Worm (Caenorhabditis elegans) whole organism, L1 larva: ENCODE data around the gene F29B9.8.
A peak's percentile ranks its signal among the peaks of the same experiment; 100 is the strongest.

ENCODE experiments used
- C16A3.4 ChIP-seq: fragments of 150-350 bp; optimal IDR thresholded peaks from 2 replicates; lab custom pipeline; 2014; ENCODE audit warnings: missing biosample characterization, missing genetic modification characterization
- C34B4.2 ChIP-seq: sonication (generic microtip); optimal IDR thresholded peaks from 2 replicates; lab custom pipeline; 2017; ENCODE audit warnings: mild to moderate bottlenecking, missing genetic modification characterization, missing compliant biosample characterization
- F16B12.6 ChIP-seq: fragments of 150-350 bp; optimal IDR thresholded peaks from 2 replicates; lab custom pipeline; 2014; ENCODE audit warnings: missing biosample characterization, missing genetic modification characterization
- alr-1 ChIP-seq: fragments of 200-800 bp; sonication (Bioruptor generic); optimal IDR thresholded peaks from 2 replicates; lab custom pipeline; 2018; ENCODE audit warnings: borderline replicate concordance, mild to moderate bottlenecking, missing genetic modification characterization, missing compliant biosample characterization
- ama-1 ChIP-seq: fragments of 150-350 bp; optimal IDR thresholded peaks from 2 replicates; lab custom pipeline; 2014
- blmp-1 ChIP-seq: fragments of 150-350 bp; optimal IDR thresholded peaks from 2 replicates; lab custom pipeline; 2014; ENCODE audit warnings: missing biosample characterization, missing genetic modification characterization
- ceh-63 ChIP-seq: fragments of 200-800 bp; sonication (Bioruptor generic); optimal IDR thresholded peaks from 2 replicates; lab custom pipeline; 2018; ENCODE audit warnings: mild to moderate bottlenecking, missing genetic modification characterization, missing compliant biosample characterization
- ceh-8 ChIP-seq: fragments of 200-800 bp; sonication (Bioruptor generic); optimal IDR thresholded peaks from 2 replicates; lab custom pipeline; 2018; ENCODE audit warnings: mild to moderate bottlenecking, missing genetic modification characterization, moderate library complexity, missing compliant biosample characterization
- ceh-88 ChIP-seq: fragments of 200-800 bp; sonication (Bioruptor generic); IDR thresholded peaks from 2 replicates; pipeline ENCODE4 v1.3.6; 2022; ENCODE audit warnings: missing genetic modification characterization, missing compliant biosample characterization
- ceh-90 ChIP-seq: sonication (generic microtip); optimal IDR thresholded peaks from 2 replicates; lab custom pipeline; 2016; ENCODE audit warnings: missing genetic modification characterization, missing compliant biosample characterization
- ces-1 ChIP-seq: fragments of 150-350 bp; optimal IDR thresholded peaks from 2 replicates; lab custom pipeline; 2014; ENCODE audit warnings: missing biosample characterization, missing genetic modification reagents, missing genetic modification characterization
- efl-1 ChIP-seq, 4 experiments: fragments of 150-350 bp; optimal IDR thresholded peaks in 3 of 4; peaks in 1 of 4; 1 replicate in 1 of 4; 2 replicates in 3 of 4; lab custom pipeline; 2014; ENCODE audit warnings: missing biosample characterization in 2 of 4, missing genetic modification characterization in 2 of 4, missing genetic modification reagents in 2 of 4
- egl-27 ChIP-seq, 2 experiments: fragments of 150-350 bp in 1 of 2; sonication (generic microtip); optimal IDR thresholded peaks; 3 replicates each; lab custom pipeline; 2017 to 2018; ENCODE audit warnings: missing biosample characterization in 2 of 2, missing genetic modification characterization in 2 of 2, missing genetic modification reagents in 2 of 2
- elt-2 ChIP-seq: sonication (generic microtip); optimal IDR thresholded peaks from 2 replicates; lab custom pipeline; 2016; ENCODE audit warnings: missing genetic modification characterization, mild to moderate bottlenecking, inconsistent platforms, missing compliant biosample characterization, missing genetic modification reagents
- fkh-10 ChIP-seq: sonication (generic microtip); optimal IDR thresholded peaks from 2 replicates; lab custom pipeline; 2017; ENCODE audit warnings: missing biosample characterization, missing genetic modification reagents, missing genetic modification characterization
- fkh-8 ChIP-seq: sonication (generic microtip); optimal IDR thresholded peaks from 2 replicates; lab custom pipeline; 2016; ENCODE audit warnings: mild to moderate bottlenecking, missing genetic modification characterization, missing compliant biosample characterization
- grh-1 ChIP-seq: fragments of 200-800 bp; sonication (Bioruptor generic); IDR thresholded peaks from 2 replicates; pipeline ENCODE4 v1.3.6; 2022; ENCODE audit warnings: missing genetic modification reagents, missing genetic modification characterization, missing compliant biosample characterization
- hlh-4 ChIP-seq: sonication (generic microtip); optimal IDR thresholded peaks from 2 replicates; lab custom pipeline; 2016; ENCODE audit warnings: mild to moderate bottlenecking, missing genetic modification characterization, missing compliant biosample characterization
- lsy-2 ChIP-seq, 2 experiments: fragments of 150-350 bp; optimal IDR thresholded peaks; 2 replicates each; lab custom pipeline; 2014; ENCODE audit warnings: missing biosample characterization in 2 of 2, missing genetic modification characterization in 2 of 2
- mdl-1 ChIP-seq, 2 experiments: fragments of 150-350 bp; optimal IDR thresholded peaks; 2 replicates each; lab custom pipeline; 2014 to 2017; ENCODE audit warnings: missing biosample characterization in 2 of 2, missing genetic modification characterization in 2 of 2, inconsistent platforms in 1 of 2
- mep-1 ChIP-seq: fragments of 150-350 bp; optimal IDR thresholded peaks from 2 replicates; lab custom pipeline; 2014; ENCODE audit warnings: missing biosample characterization, missing genetic modification characterization
- nhr-12 ChIP-seq: sonication (generic microtip); optimal IDR thresholded peaks from 2 replicates; lab custom pipeline; 2017; ENCODE audit warnings: missing biosample characterization, missing genetic modification characterization
- nhr-71 ChIP-seq: sonication (generic microtip); optimal IDR thresholded peaks from 2 replicates; lab custom pipeline; 2016; ENCODE audit warnings: mild to moderate bottlenecking, missing genetic modification characterization, moderate library complexity, missing compliant biosample characterization
- nhr-77 ChIP-seq: fragments of 150-350 bp; optimal IDR thresholded peaks from 2 replicates; lab custom pipeline; 2014; ENCODE audit warnings: missing biosample characterization, missing genetic modification characterization
- nhr-85 ChIP-seq: sonication (generic microtip); peaks from one replicate; lab custom pipeline; 2016; ENCODE audit warnings: missing genetic modification characterization, inconsistent platforms, missing compliant biosample characterization
- pag-3 ChIP-seq: sonication (generic microtip); optimal IDR thresholded peaks from 2 replicates; lab custom pipeline; 2017; ENCODE audit warnings: missing genetic modification characterization, mild to moderate bottlenecking, missing compliant biosample characterization, antibody characterized with exemption, borderline replicate concordance; ENCODE audit not compliant: insufficient read depth
- snpc-4 ChIP-seq: fragments of 150-350 bp; optimal IDR thresholded peaks from 2 replicates; lab custom pipeline; 2014; ENCODE audit warnings: missing biosample characterization, missing genetic modification characterization
- sptf-1 ChIP-seq: fragments of 150-350 bp; optimal IDR thresholded peaks from 2 replicates; lab custom pipeline; 2014; ENCODE audit warnings: missing biosample characterization, missing genetic modification characterization
- sup-37 ChIP-seq: fragments of 200-800 bp; sonication (Bioruptor generic); optimal IDR thresholded peaks from 2 replicates; lab custom pipeline; 2018; ENCODE audit warnings: mild to moderate bottlenecking, missing genetic modification characterization, missing compliant biosample characterization
- swsn-7 ChIP-seq: sonication (generic microtip); optimal IDR thresholded peaks from 2 replicates; lab custom pipeline; 2016; ENCODE audit warnings: missing genetic modification characterization, missing compliant biosample characterization
- tbx-2 ChIP-seq: sonication (generic microtip); optimal IDR thresholded peaks from 2 replicates; lab custom pipeline; 2016; ENCODE audit warnings: missing genetic modification characterization, missing compliant biosample characterization
- unc-130 ChIP-seq: fragments of 150-350 bp; optimal IDR thresholded peaks from 2 replicates; lab custom pipeline; 2017; ENCODE audit warnings: missing biosample characterization, missing genetic modification characterization, inconsistent platforms
- xbp-1 ChIP-seq: sonication (generic microtip); optimal IDR thresholded peaks from 2 replicates; lab custom pipeline; 2016; ENCODE audit warnings: missing genetic modification characterization, missing compliant biosample characterization
- ztf-11 ChIP-seq, 2 experiments: sonication (generic microtip); optimal IDR thresholded peaks; 2 replicates each; lab custom pipeline; 2016 to 2017; ENCODE audit warnings: missing genetic modification characterization in 2 of 2, missing biosample characterization in 1 of 2, missing compliant biosample characterization in 1 of 2

Gene F29B9.8

DNA sequence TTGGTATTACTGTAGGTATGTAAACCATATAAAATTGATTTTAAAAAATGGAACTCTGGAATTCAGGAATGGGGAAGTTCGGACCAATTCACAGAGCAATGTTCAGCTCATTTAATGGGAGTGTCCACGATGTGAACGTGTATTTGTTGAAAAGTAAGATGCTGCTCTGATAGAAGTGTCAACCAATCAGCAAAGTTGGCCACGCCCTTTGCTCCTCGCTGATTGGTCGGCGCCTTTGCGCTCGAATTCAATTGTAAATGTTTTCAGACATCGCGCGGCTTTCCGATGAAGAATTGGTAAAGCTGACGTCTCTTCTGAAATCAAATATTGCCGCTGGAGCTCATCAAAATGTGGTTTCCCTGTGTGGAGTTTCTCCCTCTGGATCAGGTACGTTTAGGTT, 35.7 kb downstream of the F29B9.8 start:
- TF ChIP-seq nhr-85 (tag; lab: Kevin White, UChicago) (peak; percentile 30), F16B12.6 (tag; lab: Kevin White, UChicago) (no peak), ceh-8 (GFP tag; lab: Kevin White, UChicago) (no peak), snpc-4 (tag; lab: Kevin White, UChicago) (no peak), C16A3.4 (tag; lab: Kevin White, UChicago) (no peak), nhr-71 (no peak), efl-1 (optimal IDR thresholded peaks at IDR 0.05; lab: Kevin White, UChicago) (no peak), efl-1 (GFP tag; optimal IDR thresholded peaks at IDR 0.05 in 1 of 2; lab: Kevin White, UChicago) (no peak)

DNA sequence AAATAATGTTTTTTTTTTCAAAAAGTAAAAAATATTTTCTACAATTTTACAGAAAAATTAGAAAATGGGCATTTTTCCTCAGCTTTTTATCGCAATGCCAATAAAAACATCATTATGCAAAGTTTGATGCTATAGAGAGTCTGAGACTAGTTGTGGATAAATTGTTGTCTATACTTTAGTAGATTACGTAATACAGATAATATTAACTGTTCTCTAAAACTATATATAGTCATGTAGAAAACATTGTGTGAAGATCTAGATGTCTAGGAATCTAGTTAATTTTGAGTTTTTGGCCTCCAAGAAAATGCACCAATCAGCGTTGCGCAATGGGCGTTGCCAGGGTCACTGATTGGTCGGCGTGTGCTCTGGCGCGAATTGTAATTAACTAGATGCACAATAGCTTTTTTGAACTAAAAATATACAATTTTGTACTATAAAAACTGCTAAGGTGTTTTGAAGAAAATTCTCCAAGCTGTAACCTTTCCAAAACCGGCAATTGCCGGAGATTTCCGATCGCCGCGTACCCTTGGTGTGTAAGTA, 38.9 kb downstream of the F29B9.8 start:
- no peak for TF ChIP-seq nhr-71
- TF ChIP-seq xbp-1 (tag; lab: Kevin White, UChicago), result peak; percentile 62

DNA sequence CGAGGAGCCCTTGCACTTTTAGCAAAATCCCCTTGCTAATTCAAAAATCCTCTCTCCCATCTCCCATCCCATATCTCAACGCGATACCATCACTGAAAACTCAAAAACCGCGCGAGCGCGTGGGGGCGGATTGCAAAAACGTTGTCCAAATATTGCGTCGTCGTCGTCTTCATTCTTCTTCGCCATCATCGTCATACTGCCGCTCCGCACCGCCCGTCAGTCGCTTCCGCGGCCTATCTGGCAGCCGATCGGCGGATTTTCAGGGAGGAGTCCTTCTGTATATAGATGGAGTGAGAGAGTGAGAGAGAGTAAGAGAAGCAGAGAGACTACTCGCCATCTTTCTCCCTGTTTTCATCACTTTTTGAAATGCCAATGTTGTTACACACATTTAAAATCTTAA, 39.4 kb downstream of the F29B9.8 start:
- TF ChIP-seq mdl-1 (tag; optimal IDR thresholded peaks at IDR 0.05; lab: Kevin White, UChicago) (no peak), unc-130 (no peak), ztf-11 (tag; optimal IDR thresholded peaks at IDR 0.05; lab: Kevin White, UChicago) (no peak), ces-1 (GFP tag; lab: Kevin White, UChicago) (no peak), fkh-8 (tag; lab: Kevin White, UChicago) (no peak), ceh-88 (GFP tag; lab: Robert Waterston, UW) (no peak), F16B12.6 (tag; lab: Kevin White, UChicago) (no peak), nhr-77 (tag; lab: Kevin White, UChicago) (no peak), ama-1 (lab: Kevin White, UChicago) (no peak), grh-1 (no peak), efl-1 (optimal IDR thresholded peaks at IDR 0.05; lab: Kevin White, UChicago) (no peak), efl-1 (GFP tag; optimal IDR thresholded peaks at IDR 0.05 in 1 of 2; lab: Kevin White, UChicago) (no peak)

DNA sequence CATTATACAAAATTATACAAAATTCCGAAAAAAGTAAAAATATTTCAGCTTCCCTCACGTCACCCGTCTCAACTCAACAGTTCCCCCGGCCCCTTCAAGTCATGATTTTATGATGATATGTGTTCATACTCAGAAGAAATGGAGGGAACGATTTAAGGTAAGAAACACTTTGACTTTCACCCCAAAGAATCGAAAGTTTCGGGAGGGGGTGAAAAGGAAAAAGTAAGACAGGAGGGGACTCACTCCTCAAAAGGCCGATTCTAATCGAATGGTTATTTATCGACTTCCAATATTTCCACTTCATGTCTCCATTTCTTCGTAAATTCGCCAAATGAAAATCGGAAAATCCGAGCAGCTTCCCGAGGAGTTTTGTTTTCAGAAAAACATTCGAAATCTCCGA, 40.7 kb downstream of the F29B9.8 start, which contains the start of gene bus-4:
bus-4 (plus strand) TSS at position 49 of the 400 bp plus-strand sequence.
- peak; percentile 92 for TF ChIP-seq blmp-1 (tag; lab: Kevin White, UChicago)
- TF ChIP-seq grh-1, result no peak
- TF ChIP-seq C34B4.2, result no peak
- TF ChIP-seq egl-27 (tag; optimal IDR thresholded peaks at IDR 0.05; lab: Kevin White, UChicago), result no peak
- no peak for TF ChIP-seq mep-1 (tag; lab: Kevin White, UChicago)

- TF ChIP-seq sptf-1 (tag; lab: Kevin White, UChicago) (no peak), tbx-2 (no peak), elt-2 (no peak), alr-1 (tag; lab: Kevin White, UChicago) (no peak), ceh-90 (tag; lab: Kevin White, UChicago) (no peak), pag-3 (tag; lab: Kevin White, UChicago) (no peak), ceh-63 (no peak), lsy-2 (tag; optimal IDR thresholded peaks at IDR 0.05; lab: Kevin White, UChicago) (no peak), nhr-12 (tag; lab: Kevin White, UChicago) (no peak), nhr-77 (tag; lab: Kevin White, UChicago) (no peak), ztf-11 (tag; optimal IDR thresholded peaks at IDR 0.05; lab: Kevin White, UChicago) (no peak), hlh-4 (tag; lab: Kevin White, UChicago) (no peak), swsn-7 (tag; lab: Kevin White, UChicago) (no peak), blmp-1 (tag; lab: Kevin White, UChicago) (no peak), fkh-10 (GFP tag; lab: Kevin White, UChicago) (no peak), sup-37 (GFP tag; lab: Kevin White, UChicago) (no peak), grh-1 (no peak)
Observed at ce11 chrIV:4692463-4692862, 45.0 kb downstream of the F29B9.8 start, which contains the start of gene spe-51. spe-51 (plus strand) TSS chrIV:4692763.
